Fruit fly (Drosophila melanogaster) whole organism, adult: Measurements from ENCODE around the gene CG12986.
A peak's percentile ranks its signal among the peaks of the same experiment; 100 is the strongest.

Experiments
- CG11617 ChIP-seq: fragments of 200-800 bp; sonication (Bioruptor generic); optimal IDR thresholded peaks from 2 replicates; lab custom pipeline; 2017; ENCODE audit warnings: mild to moderate bottlenecking, missing biosample characterization, missing genetic modification reagents, missing genetic modification characterization
- CG12768 ChIP-seq: fragments of 200-800 bp; sonication (Bioruptor generic); optimal IDR thresholded peaks from 2 replicates; lab custom pipeline; 2017; ENCODE audit warnings: missing biosample characterization, missing genetic modification characterization, mild to moderate bottlenecking, moderate library complexity, missing genetic modification reagents
- CG5204 ChIP-seq: fragments of 200-800 bp; sonication (Bioruptor generic); optimal IDR thresholded peaks from 2 replicates; lab custom pipeline; 2016; ENCODE audit warnings: missing biosample characterization, missing genetic modification characterization
- bab1 ChIP-seq: fragments of 200-800 bp; sonication (Bioruptor generic); optimal IDR thresholded peaks from 3 replicates; lab custom pipeline; 2019; ENCODE audit warnings: missing biosample characterization, mild to moderate bottlenecking, missing genetic modification characterization, moderate library complexity
- cic ChIP-seq: fragments of 200-800 bp; sonication (Bioruptor generic); optimal IDR thresholded peaks from 2 replicates; lab custom pipeline; 2017; ENCODE audit warnings: missing biosample characterization, mild to moderate bottlenecking, missing genetic modification characterization, moderate library complexity
- cnc ChIP-seq, 2 experiments: fragments of >200 bp; optimal IDR thresholded peaks; 2 replicates each; lab custom pipeline; 2017
- tj ChIP-seq: fragments of 200-800 bp; sonication (Bioruptor generic); optimal IDR thresholded peaks from 3 replicates; lab custom pipeline; 2017; ENCODE audit warnings: missing biosample characterization, mild to moderate bottlenecking, missing genetic modification characterization, moderate library complexity

- TF ChIP-seq CG12768 (GFP tag; lab: Kevin White, UChicago), result no peak
- TF ChIP-seq CG5204, result no peak
- TF ChIP-seq tj (GFP tag; lab: Kevin White, UChicago), result no peak
- no peak for TF ChIP-seq cnc (optimal IDR thresholded peaks at IDR 0.05; lab: Kevin White, UChicago)
- no peak for TF ChIP-seq bab1 (GFP tag; lab: Kevin White, UChicago)
- TF ChIP-seq cic, result peak; percentile 19
- no peak for TF ChIP-seq CG11617 (GFP tag; lab: Kevin White, UChicago)
Measured at dm6 chrX:17845820-17846379, 26.4 kb upstream of the CG12986 start.
